Worm (Caenorhabditis elegans): Measurements from ENCODE around the gene vha-9.

Gene vha-9

DNA sequence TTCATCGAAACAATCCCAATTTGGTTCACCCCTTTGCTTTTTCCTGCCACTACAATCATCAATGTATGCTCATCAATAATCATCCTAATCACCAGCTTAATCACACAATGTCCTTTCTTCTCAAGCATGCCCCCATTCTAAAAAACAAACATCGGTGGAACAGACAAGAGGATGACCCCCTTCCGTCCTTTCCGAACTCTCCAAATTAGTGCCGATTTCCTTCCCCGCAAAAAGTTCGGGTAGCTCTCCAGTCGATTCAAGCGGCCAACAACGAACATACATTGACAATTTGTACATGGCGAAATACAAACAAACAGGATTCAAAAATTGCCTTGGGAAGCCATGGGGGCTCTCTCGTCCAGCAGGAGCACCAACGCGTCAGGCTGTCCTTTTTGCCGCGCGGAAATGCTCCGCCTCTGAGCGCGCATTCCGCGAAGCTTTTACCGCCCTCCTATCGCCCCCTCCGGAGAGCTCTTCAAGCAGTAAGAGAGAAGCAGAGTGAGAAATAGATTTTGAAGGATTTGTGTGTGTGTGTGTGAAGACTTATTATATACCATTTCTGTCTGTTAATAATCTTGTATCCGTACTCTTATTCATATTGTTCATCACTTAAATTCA lies 22.2 kb upstream of the vha-9 start, which contains the start of gene appg-1:
Gene appg-1 (plus strand): TSS at position 427 of the 618 bp plus-strand sequence.
- TF ChIP-seq tbx-11 (GFP tag; IDR thresholded peaks at IDR 0.05) (no peak), scrt-1 (GFP tag; IDR thresholded peaks at IDR 0.05) (no peak)

ce11 chrII:10321410-10321809 lies 17.9 kb upstream of the vha-9 start, which contains the start of gene idpp-4:
Gene idpp-4, plus strand, starts transcription at chrII:10321460.
- no peak for TF ChIP-seq scrt-1 (GFP tag; IDR thresholded peaks at IDR 0.05)
- TF ChIP-seq tbx-11 (GFP tag; IDR thresholded peaks at IDR 0.05) = no peak
- TF ChIP-seq hnd-1 (tag; optimal IDR thresholded peaks at IDR 0.05) = no peak
- TF ChIP-seq hmg-4 (GFP tag; optimal IDR thresholded peaks at IDR 0.05) = no peak
- no peak for TF ChIP-seq ets-7 (tag; optimal IDR thresholded peaks at IDR 0.05)
- TF ChIP-seq tbx-37 (GFP tag; conservative IDR thresholded peaks at IDR 0.05) = no peak
- TF ChIP-seq flt-1 (GFP tag; IDR thresholded peaks at IDR 0.05) = no peak
- no peak for TF ChIP-seq B0310.2 (tag; optimal IDR thresholded peaks at IDR 0.05)
- TF ChIP-seq ama-1 (optimal IDR thresholded peaks at IDR 0.05) = no peak
- TF ChIP-seq F13C5.2 (tag; optimal IDR thresholded peaks at IDR 0.05) = no peak
- TF ChIP-seq pes-1 (GFP tag; IDR thresholded peaks at IDR 0.05) = no peak
- no peak for TF ChIP-seq aly-1 (tag; optimal IDR thresholded peaks at IDR 0.05)
- no peak for TF ChIP-seq tra-4 (tag; optimal IDR thresholded peaks at IDR 0.05)
- no peak for TF ChIP-seq sea-1 (GFP tag; conservative IDR thresholded peaks at IDR 0.05)

- TF ChIP-seq B0310.2 (tag; optimal IDR thresholded peaks at IDR 0.05) = no peak
- no peak for TF ChIP-seq F13C5.2 (tag; optimal IDR thresholded peaks at IDR 0.05)
- TF ChIP-seq tra-4 (tag; optimal IDR thresholded peaks at IDR 0.05) = no peak
- no peak for TF ChIP-seq ceh-36 (tag; optimal IDR thresholded peaks at IDR 0.05)
- no peak for TF ChIP-seq hmbx-1 (tag; optimal IDR thresholded peaks at IDR 0.05)
- no peak for TF ChIP-seq aly-1 (tag; optimal IDR thresholded peaks at IDR 0.05)
- TF ChIP-seq ets-7 (tag; optimal IDR thresholded peaks at IDR 0.05) = no peak
- no peak for TF ChIP-seq pes-1 (GFP tag; IDR thresholded peaks at IDR 0.05)
- no peak for TF ChIP-seq ceh-13 (GFP tag; optimal IDR thresholded peaks at IDR 0.05)
- TF ChIP-seq ama-1 (optimal IDR thresholded peaks at IDR 0.05) = no peak
- TF ChIP-seq tbx-37 (GFP tag; conservative IDR thresholded peaks at IDR 0.05) = no peak
- no peak for TF ChIP-seq sea-1 (GFP tag; conservative IDR thresholded peaks at IDR 0.05)
- TF ChIP-seq tbx-11 (GFP tag; IDR thresholded peaks at IDR 0.05) = no peak
- TF ChIP-seq hmg-4 (GFP tag; optimal IDR thresholded peaks at IDR 0.05) = no peak
- TF ChIP-seq hnd-1 (tag; optimal IDR thresholded peaks at IDR 0.05) = no peak
- TF ChIP-seq scrt-1 (GFP tag; IDR thresholded peaks at IDR 0.05) = no peak
- TF ChIP-seq flt-1 (GFP tag; IDR thresholded peaks at IDR 0.05) = no peak
Measured at ce11 chrII:10317007-10317406, 13.5 kb upstream of the vha-9 start, which contains the start of gene M02G9.4. Gene M02G9.4, plus strand, starts transcription at chrII:10317307.

DNA sequence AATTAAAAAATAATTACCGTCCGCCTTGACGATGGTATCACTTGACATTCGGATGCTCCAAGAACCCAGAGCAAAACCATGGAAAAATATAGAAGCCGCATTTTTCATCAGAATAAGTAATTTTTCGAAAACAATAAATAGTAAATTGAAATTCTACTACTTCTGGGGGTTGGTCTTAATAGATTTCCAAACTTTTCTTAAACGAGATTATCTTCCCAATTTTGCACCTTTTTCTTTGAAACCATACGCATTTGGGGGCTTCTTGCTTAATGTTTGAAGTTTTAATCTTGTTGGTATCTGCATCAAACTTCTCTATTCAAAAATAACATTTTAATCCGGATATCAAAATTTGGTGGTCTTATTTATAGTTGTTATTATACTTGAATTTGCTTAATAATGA lies 12.6 kb upstream of the vha-9 start, which contains the start of gene gcy-5:
Gene gcy-5 (minus strand): TSS at position 101 of the 400 bp plus-strand sequence.
- TF ChIP-seq tbx-37 (GFP tag; conservative IDR thresholded peaks at IDR 0.05) (no peak), tbx-11 (GFP tag; IDR thresholded peaks at IDR 0.05) (no peak), scrt-1 (GFP tag; IDR thresholded peaks at IDR 0.05) (no peak), flt-1 (GFP tag; IDR thresholded peaks at IDR 0.05) (no peak), hmg-4 (GFP tag; optimal IDR thresholded peaks at IDR 0.05) (no peak)

ce11 chrII:10315252-10315651 lies 11.7 kb upstream of the vha-9 start, which contains the start of gene idpp-8:
Gene idpp-8, plus strand, starts transcription at chrII:10315552.
- TF ChIP-seq sea-1 (GFP tag; conservative IDR thresholded peaks at IDR 0.05) (no peak), tbx-11 (GFP tag; IDR thresholded peaks at IDR 0.05) (no peak), flt-1 (GFP tag; IDR thresholded peaks at IDR 0.05) (no peak), ets-7 (tag; optimal IDR thresholded peaks at IDR 0.05) (no peak), tra-4 (tag; optimal IDR thresholded peaks at IDR 0.05) (no peak), aly-1 (tag; optimal IDR thresholded peaks at IDR 0.05) (no peak), ceh-13 (GFP tag; optimal IDR thresholded peaks at IDR 0.05) (no peak), ama-1 (optimal IDR thresholded peaks at IDR 0.05) (no peak), hmg-4 (GFP tag; optimal IDR thresholded peaks at IDR 0.05) (no peak), hmbx-1 (tag; optimal IDR thresholded peaks at IDR 0.05) (no peak), B0310.2 (tag; optimal IDR thresholded peaks at IDR 0.05) (no peak), pes-1 (GFP tag; IDR thresholded peaks at IDR 0.05) (no peak), F13C5.2 (tag; optimal IDR thresholded peaks at IDR 0.05) (no peak), ceh-36 (tag; optimal IDR thresholded peaks at IDR 0.05) (no peak), scrt-1 (GFP tag; IDR thresholded peaks at IDR 0.05) (no peak), hnd-1 (tag; optimal IDR thresholded peaks at IDR 0.05) (no peak), tbx-37 (GFP tag; conservative IDR thresholded peaks at IDR 0.05) (no peak)

- TF ChIP-seq tbx-11 (GFP tag; IDR thresholded peaks at IDR 0.05) = no peak
- no peak for TF ChIP-seq scrt-1 (GFP tag; IDR thresholded peaks at IDR 0.05)
- no peak for TF ChIP-seq hmg-4 (GFP tag; optimal IDR thresholded peaks at IDR 0.05)
- no peak for TF ChIP-seq F13C5.2 (tag; optimal IDR thresholded peaks at IDR 0.05)
- no peak for TF ChIP-seq flt-1 (GFP tag; IDR thresholded peaks at IDR 0.05)
- TF ChIP-seq B0310.2 (tag; optimal IDR thresholded peaks at IDR 0.05) = no peak
- TF ChIP-seq tra-4 (tag; optimal IDR thresholded peaks at IDR 0.05) = no peak
- TF ChIP-seq ets-7 (tag; optimal IDR thresholded peaks at IDR 0.05) = no peak
- TF ChIP-seq tbx-37 (GFP tag; conservative IDR thresholded peaks at IDR 0.05) = no peak
- TF ChIP-seq aly-1 (tag; optimal IDR thresholded peaks at IDR 0.05) = no peak
- no peak for TF ChIP-seq pes-1 (GFP tag; IDR thresholded peaks at IDR 0.05)
Measured at ce11 chrII:10311973-10312372, 8.5 kb upstream of the vha-9 start, which contains the start of gene srlf-34. Gene srlf-34, plus strand, starts transcription at chrII:10312293.

- TF ChIP-seq pes-1 (GFP tag; IDR thresholded peaks at IDR 0.05) = no peak
- TF ChIP-seq aly-1 (tag; optimal IDR thresholded peaks at IDR 0.05) = no peak
- TF ChIP-seq ceh-13 (GFP tag; optimal IDR thresholded peaks at IDR 0.05) = no peak
- no peak for TF ChIP-seq hmg-4 (GFP tag; optimal IDR thresholded peaks at IDR 0.05)
- no peak for TF ChIP-seq ceh-36 (tag; optimal IDR thresholded peaks at IDR 0.05)
Measured at ce11 chrII:10309337-10309736, 5.8 kb upstream of the vha-9 start, which contains the start of gene ZK970.8. Gene ZK970.8, plus strand, starts transcription at chrII:10309637.
